Fruit fly (Drosophila melanogaster) whole organism, pupa: ENCODE results near the gene Nrg.
A peak's percentile ranks its signal among the peaks of the same experiment; 100 is the strongest.

Experiments used
- CG10348 ChIP-seq: fragments of 200-800 bp; sonication (Bioruptor generic); IDR thresholded peaks from 2 replicates; pipeline ENCODE4 v1.3.6; 2022; ENCODE audit warnings: missing biosample characterization, missing genetic modification characterization
- CG15710 ChIP-seq: fragments of 200-800 bp; sonication (Bioruptor generic); optimal IDR thresholded peaks from 2 replicates; lab custom pipeline; 2018; ENCODE audit warnings: missing biosample characterization, mild to moderate bottlenecking, missing genetic modification characterization, moderate library complexity
- CG8159 ChIP-seq: fragments of 200-800 bp; sonication (Bioruptor generic); optimal IDR thresholded peaks from 3 replicates; lab custom pipeline; 2018; ENCODE audit warnings: missing biosample characterization, mild to moderate bottlenecking, missing genetic modification characterization, moderate library complexity
- Snoo ChIP-seq: fragments of 200-800 bp; sonication (Bioruptor generic); optimal IDR thresholded peaks from 3 replicates; lab custom pipeline; 2017; ENCODE audit warnings: missing biosample characterization, mild to moderate bottlenecking, missing genetic modification characterization, inconsistent platforms
- fd96Ca ChIP-seq: fragments of 200-800 bp; sonication (Bioruptor generic); IDR thresholded peaks from 3 replicates; pipeline ENCODE4 v1.3.6; 2022; ENCODE audit warnings: missing biosample characterization, missing genetic modification characterization

- TF ChIP-seq CG15710, result peak; percentile 60
- peak; percentile 67 for TF ChIP-seq CG8159
- TF ChIP-seq fd96Ca (GFP tag; lab: Robert Waterston, UW), result peak; percentile 56; the same call in 1 of the 3 replicates
- TF ChIP-seq Snoo, result peak; percentile 18
- no peak for TF ChIP-seq CG10348 (GFP tag; lab: Robert Waterston, UW)
These were observed 24.8 kb downstream of the Nrg start for dm6 chrX:8541985-8542384.
